Worm (Caenorhabditis elegans): ENCODE data around the gene F46H5.4.
A peak's percentile ranks its signal among the peaks of the same experiment; 100 is the strongest.

F46H5.4 gene

DNA sequence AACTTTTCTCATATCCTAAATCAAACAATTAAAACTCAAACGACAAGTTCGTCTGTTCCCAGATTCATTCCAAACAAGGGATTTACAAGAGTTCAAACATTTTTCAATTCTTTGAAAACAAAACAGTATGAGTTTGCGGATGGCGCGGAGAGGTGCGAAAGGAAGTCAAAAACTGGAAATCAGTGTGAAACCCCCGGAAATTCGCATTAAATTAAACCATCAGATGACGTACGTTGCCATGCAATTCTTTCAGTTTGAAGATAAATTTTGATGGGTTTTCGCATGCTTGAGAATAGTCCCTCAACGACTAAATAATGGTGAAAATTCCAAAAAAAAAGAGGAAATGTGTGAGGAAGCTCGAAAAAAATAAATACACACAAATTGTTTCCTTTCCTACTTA, 25.1 kb downstream of the F46H5.4 start:
- TF ChIP-seq rnt-1 (tag; optimal IDR thresholded peaks at IDR 0.05) (no peak), ceh-45 (GFP tag; IDR thresholded peaks at IDR 0.05) (no peak), C08G9.2 (tag; optimal IDR thresholded peaks at IDR 0.05) (no peak), lim-6 (tag; optimal IDR thresholded peaks at IDR 0.05) (no peak), odd-2 (tag; optimal IDR thresholded peaks at IDR 0.05) (no peak), eyg-1 (tag; optimal IDR thresholded peaks at IDR 0.05) (no peak), sox-2 (GFP tag; IDR thresholded peaks at IDR 0.05) (no peak), fax-1 (tag; optimal IDR thresholded peaks at IDR 0.05) (no peak), hlh-30 (tag; optimal IDR thresholded peaks at IDR 0.05; ENCODE audit: insufficient read depth) (no peak), pros-1 (tag; optimal IDR thresholded peaks at IDR 0.05) (no peak), hlh-8 (tag; optimal IDR thresholded peaks at IDR 0.05) (no peak), pqm-1 (tag; optimal IDR thresholded peaks at IDR 0.05) (no peak), ets-4 (tag; optimal IDR thresholded peaks at IDR 0.05) (no peak), tbx-2 (tag; optimal IDR thresholded peaks at IDR 0.05) (no peak), gmeb-2 (tag; optimal IDR thresholded peaks at IDR 0.05) (no peak)

DNA sequence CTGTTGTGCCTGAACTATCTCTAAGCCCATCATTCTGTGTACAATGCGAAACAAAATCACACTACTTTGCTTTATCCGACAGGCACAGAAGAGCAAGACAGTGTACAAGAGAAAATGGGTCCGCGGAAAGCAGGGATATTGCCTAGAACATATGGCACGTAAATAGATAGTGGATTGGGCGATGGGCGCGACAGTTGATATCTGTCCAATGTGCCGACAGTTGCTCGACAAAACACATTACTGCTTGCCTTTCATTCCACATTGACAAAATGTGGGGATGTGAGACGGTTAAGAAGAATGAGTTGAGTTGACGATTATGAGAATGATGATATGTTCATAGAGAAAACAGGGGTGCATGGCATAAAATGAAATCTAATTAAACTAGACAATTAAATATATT, 29.4 kb downstream of the F46H5.4 start:
- TF ChIP-seq elt-2 (tag; optimal IDR thresholded peaks at IDR 0.05) (no peak), ttx-3 (tag; optimal IDR thresholded peaks at IDR 0.05) (no peak), T23F11.4 (GFP tag; optimal IDR thresholded peaks at IDR 0.05) (no peak), pat-9 (tag; optimal IDR thresholded peaks at IDR 0.05) (no peak), che-1 (tag; optimal IDR thresholded peaks at IDR 0.05) (no peak), unc-55 (GFP tag; optimal IDR thresholded peaks at IDR 0.05) (peak; percentile 17), unc-3 (GFP tag; conservative IDR thresholded peaks at IDR 0.05) (0 out of 2 replicates have a peak, but pooled peaks have one; percentile 0), unc-3 (tag; optimal IDR thresholded peaks at IDR 0.05) (no peak)

DNA sequence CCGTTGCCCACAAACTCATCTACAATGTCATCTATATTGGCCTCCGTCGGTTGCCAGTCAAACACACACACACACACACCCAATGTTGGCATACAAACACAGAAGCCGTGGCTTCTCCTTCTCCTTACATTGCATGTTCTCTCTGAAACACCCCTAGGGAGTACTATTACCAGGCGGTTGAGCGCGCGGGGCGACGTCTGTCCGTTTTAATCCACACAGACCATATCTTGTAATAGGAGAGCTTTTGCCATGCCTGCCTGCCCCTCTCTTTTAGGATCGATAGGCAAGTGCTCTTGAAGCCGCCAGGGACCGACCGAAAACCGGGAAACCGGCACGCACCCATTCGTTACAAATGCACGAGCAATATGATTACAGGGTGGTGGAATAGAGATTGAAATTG, 29.9 kb downstream of the F46H5.4 start:
- TF ChIP-seq sox-2 (GFP tag; IDR thresholded peaks at IDR 0.05) (no peak), lin-11 (tag; optimal IDR thresholded peaks at IDR 0.05) (no peak), ceh-48 (tag; optimal IDR thresholded peaks at IDR 0.05) (peak; percentile 42), ceh-6 (GFP tag; optimal IDR thresholded peaks at IDR 0.05) (peak; percentile 45), unc-3 (GFP tag; conservative IDR thresholded peaks at IDR 0.05) (0 out of 2 replicates have a peak, but pooled peaks have one; percentile 12), unc-3 (tag; optimal IDR thresholded peaks at IDR 0.05) (no peak), ceh-30 (tag; optimal IDR thresholded peaks at IDR 0.05) (no peak), pag-3 (tag; optimal IDR thresholded peaks at IDR 0.05; ENCODE audit: borderline replicate concordance) (no peak), ceh-19 (GFP tag; optimal IDR thresholded peaks at IDR 0.05) (no peak), odd-2 (tag; optimal IDR thresholded peaks at IDR 0.05) (no peak), ceh-34 (tag; optimal IDR thresholded peaks at IDR 0.05) (peak; percentile 56), C08G9.2 (tag; optimal IDR thresholded peaks at IDR 0.05) (no peak), pqm-1 (tag; optimal IDR thresholded peaks at IDR 0.05) (no peak), syd-9 (tag; optimal IDR thresholded peaks at IDR 0.05) (peak; percentile 57), hlh-13 (GFP tag; optimal IDR thresholded peaks at IDR 0.05) (no peak), mec-3 (tag; optimal IDR thresholded peaks at IDR 0.05; ENCODE audit: borderline replicate concordance) (peak; percentile 22), F13H6.1 (tag; optimal IDR thresholded peaks at IDR 0.05) (no peak), ets-4 (tag; optimal IDR thresholded peaks at IDR 0.05) (no peak), unc-55 (GFP tag; optimal IDR thresholded peaks at IDR 0.05) (no peak), K09A11.1 (tag; optimal IDR thresholded peaks at IDR 0.05; ENCODE audit: insufficient read depth) (no peak)

DNA sequence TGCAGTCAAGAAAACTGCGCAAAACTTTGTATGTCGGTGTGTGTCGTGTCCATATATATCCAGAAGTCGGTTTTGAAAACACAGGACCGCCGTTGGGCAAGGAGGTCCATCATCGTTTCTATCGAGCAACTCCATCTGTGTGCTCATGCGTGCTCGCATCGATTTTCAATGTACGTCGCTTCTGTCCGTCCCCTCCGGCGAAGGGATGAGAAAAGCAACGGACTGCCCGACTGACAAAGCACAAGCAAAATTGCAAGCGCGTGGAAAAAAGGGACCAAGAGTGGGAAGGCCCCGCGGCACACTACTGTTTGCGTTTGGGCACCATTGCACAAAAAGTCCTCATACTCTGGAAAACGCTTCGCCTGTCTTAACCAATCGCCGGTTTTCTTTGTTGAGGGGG, 32.0 kb downstream of the F46H5.4 start:
- TF ChIP-seq ceh-22 (tag; optimal IDR thresholded peaks at IDR 0.05) = no peak
- peak; percentile 84 for TF ChIP-seq ceh-48 (tag; optimal IDR thresholded peaks at IDR 0.05)

Data from whole organism, late embryonic.